Worm (Caenorhabditis elegans): Measurements from ENCODE around the gene fip-4.

Gene fip-4

ce11 chrV:8635575-8635974, 24.5 kb upstream of the fip-4 start, which contains the start of gene oac-29:
Gene oac-29, minus strand, starts transcription at chrV:8635675.
- TF ChIP-seq fkh-2 (tag; optimal IDR thresholded peaks at IDR 0.05) (no peak), nhr-43 (tag; optimal IDR thresholded peaks at IDR 0.05; ENCODE audit: poor library complexity, severe bottlenecking) (no peak), ceh-9 (tag; optimal IDR thresholded peaks at IDR 0.05) (no peak)

- no peak for TF ChIP-seq tbx-2 (tag; optimal IDR thresholded peaks at IDR 0.05)
- TF ChIP-seq nfya-1 (tag; optimal IDR thresholded peaks at IDR 0.05; ENCODE audit: insufficient read depth), result no peak
- no peak for TF ChIP-seq nhr-12 (tag; optimal IDR thresholded peaks at IDR 0.05)
- TF ChIP-seq hmg-11 (tag; optimal IDR thresholded peaks at IDR 0.05), result no peak
- TF ChIP-seq ztf-4 (tag; optimal IDR thresholded peaks at IDR 0.05), result no peak
- TF ChIP-seq R02D3.7 (tag; optimal IDR thresholded peaks at IDR 0.05), result no peak
Measured at ce11 chrV:8632788-8633187, 21.7 kb upstream of the fip-4 start.

- TF ChIP-seq mdl-1 (tag; optimal IDR thresholded peaks at IDR 0.05), result no peak
- no peak for TF ChIP-seq daf-12 (tag; optimal IDR thresholded peaks at IDR 0.05)
- peak; percentile 18 for TF ChIP-seq lin-15B (tag; optimal IDR thresholded peaks at IDR 0.05)
- no peak for TF ChIP-seq mml-1 (tag; optimal IDR thresholded peaks at IDR 0.05)
- peak; percentile 64 for TF ChIP-seq nhr-43 (tag; optimal IDR thresholded peaks at IDR 0.05; ENCODE audit: poor library complexity, severe bottlenecking)
- peak; percentile 75 for TF ChIP-seq nfya-1 (tag; optimal IDR thresholded peaks at IDR 0.05; ENCODE audit: insufficient read depth)
- TF ChIP-seq ama-1 (optimal IDR thresholded peaks at IDR 0.05), result no peak
- no peak for TF ChIP-seq ztf-4 (tag; optimal IDR thresholded peaks at IDR 0.05)
- no peak for TF ChIP-seq ceh-9 (tag; optimal IDR thresholded peaks at IDR 0.05)
- TF ChIP-seq pha-4 (tag; optimal IDR thresholded peaks at IDR 0.05), result peak; percentile 91
- no peak for TF ChIP-seq eor-1 (tag; optimal IDR thresholded peaks at IDR 0.05)
- no peak for TF ChIP-seq ztf-11 (tag; optimal IDR thresholded peaks at IDR 0.05)
- no peak for TF ChIP-seq aly-2 (tag; optimal IDR thresholded peaks at IDR 0.05)
- TF ChIP-seq nhr-12 (tag; optimal IDR thresholded peaks at IDR 0.05), result no peak
- TF ChIP-seq nhr-23 (tag; optimal IDR thresholded peaks at IDR 0.05), result peak; percentile 75
- no peak for TF ChIP-seq nhr-11 (tag; optimal IDR thresholded peaks at IDR 0.05)
- no peak for TF ChIP-seq nhr-28 (tag; optimal IDR thresholded peaks at IDR 0.05)
- peak; percentile 72 for TF ChIP-seq snpc-4 (tag; optimal IDR thresholded peaks at IDR 0.05)
- TF ChIP-seq elt-1 (tag; optimal IDR thresholded peaks at IDR 0.05), result peak; percentile 11
- peak; percentile 74 for TF ChIP-seq egl-5 (tag; optimal IDR thresholded peaks at IDR 0.05)
- no peak for TF ChIP-seq fos-1 (tag; optimal IDR thresholded peaks at IDR 0.05)
- TF ChIP-seq elt-2 (tag; optimal IDR thresholded peaks at IDR 0.05), result peak; percentile 63
- TF ChIP-seq ceh-16 (tag; optimal IDR thresholded peaks at IDR 0.05), result no peak
- TF ChIP-seq pqm-1 (tag; optimal IDR thresholded peaks at IDR 0.05), result peak; percentile 40
- no peak for TF ChIP-seq tbx-2 (tag; optimal IDR thresholded peaks at IDR 0.05)
- no peak for TF ChIP-seq nhr-77 (tag; optimal IDR thresholded peaks at IDR 0.05)
- peak; percentile 70 for TF ChIP-seq nhr-25 (tag; optimal IDR thresholded peaks at IDR 0.05)
- TF ChIP-seq egl-27 (tag; optimal IDR thresholded peaks at IDR 0.05), result no peak
- peak; percentile 37 for TF ChIP-seq lin-39 (tag; optimal IDR thresholded peaks at IDR 0.05)
- no peak for TF ChIP-seq zag-1 (tag; optimal IDR thresholded peaks at IDR 0.05)
- no peak for TF ChIP-seq nhr-237 (tag; optimal IDR thresholded peaks at IDR 0.05)
- no peak for TF ChIP-seq unc-39 (tag; optimal IDR thresholded peaks at IDR 0.05)
- TF ChIP-seq nhr-67 (tag; optimal IDR thresholded peaks at IDR 0.05), result no peak
- TF ChIP-seq ZK546.5 (tag; optimal IDR thresholded peaks at IDR 0.05), result no peak
- no peak for TF ChIP-seq unc-62 (GFP tag; optimal IDR thresholded peaks at IDR 0.05)
- no peak for TF ChIP-seq fkh-10 (GFP tag; optimal IDR thresholded peaks at IDR 0.05)
- no peak for TF ChIP-seq sea-2 (GFP tag; optimal IDR thresholded peaks at IDR 0.05)
- no peak for TF ChIP-seq lsy-12 (tag; optimal IDR thresholded peaks at IDR 0.05)
- no peak for TF ChIP-seq fkh-2 (tag; optimal IDR thresholded peaks at IDR 0.05)
- no peak for TF ChIP-seq elt-3 (tag; optimal IDR thresholded peaks at IDR 0.05)
- no peak for TF ChIP-seq jun-1 (tag; optimal IDR thresholded peaks at IDR 0.05)
- TF ChIP-seq hmg-11 (tag; optimal IDR thresholded peaks at IDR 0.05), result peak; percentile 72
- TF ChIP-seq R02D3.7 (tag; optimal IDR thresholded peaks at IDR 0.05), result no peak
- TF ChIP-seq skn-1 (tag; optimal IDR thresholded peaks at IDR 0.05), result no peak
- no peak for TF ChIP-seq ceh-82 (tag; optimal IDR thresholded peaks at IDR 0.05)
- no peak for TF ChIP-seq nhr-76 (tag; optimal IDR thresholded peaks at IDR 0.05)
- peak; percentile 29 for TF ChIP-seq ceh-28 (tag; optimal IDR thresholded peaks at IDR 0.05)
Measured at ce11 chrV:8631277-8631765, 20.3 kb upstream of the fip-4 start, which contains the start of gene atg-18. Gene atg-18, minus strand, starts transcription at chrV:8631327.

All from whole organism, L3 larva.